Worm (Caenorhabditis elegans): ENCODE data around the gene srz-78.

The srz-78 gene

ce11 chrIV:3505940-3506339 lies 14.4 kb downstream of the srz-78 start (continued):
- no peak for TF ChIP-seq xnd-1 (tag; optimal IDR thresholded peaks at IDR 0.05)
- no peak for TF ChIP-seq egl-44 (GFP tag; IDR thresholded peaks at IDR 0.05)
- TF ChIP-seq Y56A3A.18 (GFP tag; IDR thresholded peaks at IDR 0.05): no peak
- no peak for TF ChIP-seq ccch-3 (GFP tag; optimal IDR thresholded peaks at IDR 0.05)
- no peak for TF ChIP-seq fkh-3 (tag; optimal IDR thresholded peaks at IDR 0.05)
- peak; percentile 24 for TF ChIP-seq hrde-1 (tag; optimal IDR thresholded peaks at IDR 0.05; ENCODE audit: borderline replicate concordance)
- TF ChIP-seq ztf-26 (tag; optimal IDR thresholded peaks at IDR 0.05): no peak
- TF ChIP-seq Y67H2A.10 (GFP tag; conservative IDR thresholded peaks at IDR 0.05): no peak
- no peak for TF ChIP-seq sdz-38 (tag; optimal IDR thresholded peaks at IDR 0.05)
- TF ChIP-seq egl-18 (GFP tag; IDR thresholded peaks at IDR 0.05): no peak
- TF ChIP-seq attf-5 (GFP tag; optimal IDR thresholded peaks at IDR 0.05): no peak
- no peak for TF ChIP-seq D2030.7 (GFP tag; IDR thresholded peaks at IDR 0.05)
- no peak for TF ChIP-seq Y79H2A.3 (GFP tag; conservative IDR thresholded peaks at IDR 0.05)
- no peak for TF ChIP-seq tlf-1 (GFP tag; optimal IDR thresholded peaks at IDR 0.05)
- no peak for TF ChIP-seq F57C9.4 (tag; optimal IDR thresholded peaks at IDR 0.05)
- no peak for TF ChIP-seq ets-4 (GFP tag; optimal IDR thresholded peaks at IDR 0.05)
- 0 out of 2 replicates have a peak, but pooled peaks have one; percentile 6 for TF ChIP-seq rcor-1 (GFP tag; IDR thresholded peaks at IDR 0.05)
- no peak for TF ChIP-seq ztf-3 (GFP tag; optimal IDR thresholded peaks at IDR 0.05)
- TF ChIP-seq C17E4.6 (GFP tag; IDR thresholded peaks at IDR 0.05): no peak
- TF ChIP-seq atf-7 (tag; optimal IDR thresholded peaks at IDR 0.05): peak; percentile 32
- no peak for TF ChIP-seq hlh-26 (GFP tag; conservative IDR thresholded peaks at IDR 0.05)
- TF ChIP-seq nhr-179 (tag; optimal IDR thresholded peaks at IDR 0.05): no peak
- TF ChIP-seq ztf-25 (GFP tag; IDR thresholded peaks at IDR 0.05): no peak
- TF ChIP-seq unc-130 (GFP tag; optimal IDR thresholded peaks at IDR 0.05): no peak
- TF ChIP-seq rpc-1 (optimal IDR thresholded peaks at IDR 0.05): no peak
- TF ChIP-seq rpc-1 (tag; optimal IDR thresholded peaks at IDR 0.05): no peak
- TF ChIP-seq nfya-1 (tag; optimal IDR thresholded peaks at IDR 0.05; ENCODE audit: borderline replicate concordance, insufficient read depth): no peak
- no peak for TF ChIP-seq lin-40 (tag; optimal IDR thresholded peaks at IDR 0.05)
- TF ChIP-seq ztf-22 (GFP tag; optimal IDR thresholded peaks at IDR 0.05): no peak
- TF ChIP-seq pbrm-1 (GFP tag; IDR thresholded peaks at IDR 0.05): 0 out of 2 replicates have a peak, but pooled peaks have one; percentile 38
- no peak for TF ChIP-seq mel-28 (tag; optimal IDR thresholded peaks at IDR 0.05; ENCODE audit: borderline replicate concordance)
- TF ChIP-seq B0336.3 (GFP tag; IDR thresholded peaks at IDR 0.05): peak; percentile 57
- TF ChIP-seq chd-7 (tag; optimal IDR thresholded peaks at IDR 0.05): peak; percentile 30
- peak; percentile 26 for TF ChIP-seq snpc-4 (GFP tag; optimal IDR thresholded peaks at IDR 0.05)
- TF ChIP-seq snpc-4 (tag; optimal IDR thresholded peaks at IDR 0.05): no peak
- TF ChIP-seq tbx-9 (tag; optimal IDR thresholded peaks at IDR 0.05; ENCODE audit: borderline replicate concordance): no peak
- no peak for TF ChIP-seq mes-4 (tag; optimal IDR thresholded peaks at IDR 0.05)
- no peak for TF ChIP-seq nhr-80 (tag; optimal IDR thresholded peaks at IDR 0.05)
- TF ChIP-seq nhr-120 (GFP tag; IDR thresholded peaks at IDR 0.05): no peak
- 0 out of 2 replicates have a peak, but pooled peaks have one; percentile 51 for TF ChIP-seq aptf-3 (GFP tag; IDR thresholded peaks at IDR 0.05)
- TF ChIP-seq dpff-1 (tag; optimal IDR thresholded peaks at IDR 0.05): no peak
- no peak for TF ChIP-seq bed-1 (GFP tag; IDR thresholded peaks at IDR 0.05)
- TF ChIP-seq B0261.1 (tag; optimal IDR thresholded peaks at IDR 0.05): no peak
- no peak for TF ChIP-seq pha-4 (tag; optimal IDR thresholded peaks at IDR 0.05)
- TF ChIP-seq madf-10 (tag; optimal IDR thresholded peaks at IDR 0.05): no peak
- no peak for TF ChIP-seq zfh-2 (GFP tag; conservative IDR thresholded peaks at IDR 0.05)
- no peak for TF ChIP-seq snpc-1.1 (tag; optimal IDR thresholded peaks at IDR 0.05; ENCODE audit: insufficient read depth)

Data from whole organism, young adult.